Worm (Caenorhabditis elegans) whole organism, mixed stage, embryonic: ENCODE results near the gene ZK1240.9.

ENCODE experiments used
- bed-3 ChIP-seq: fragments of 200-800 bp; sonication (Bioruptor generic); optimal IDR thresholded peaks from 3 replicates; lab custom pipeline; 2018; ENCODE audit warnings: mild to moderate bottlenecking, missing genetic modification characterization, moderate library complexity, missing compliant biosample characterization
- blmp-1 ChIP-seq: fragments of 150-350 bp; optimal IDR thresholded peaks from 2 replicates; lab custom pipeline; 2014; ENCODE audit warnings: missing biosample characterization, missing genetic modification characterization
- elt-3 ChIP-seq: fragments of 150-350 bp; optimal IDR thresholded peaks from 2 replicates; lab custom pipeline; 2014; ENCODE audit warnings: missing biosample characterization, missing genetic modification characterization
- ham-2 ChIP-seq: fragments of 200-800 bp; sonication (Bioruptor generic); optimal IDR thresholded peaks from 2 replicates; lab custom pipeline; 2018; ENCODE audit warnings: mild to moderate bottlenecking, missing genetic modification characterization, missing compliant biosample characterization
- mab-5 ChIP-seq: fragments of 150-350 bp; optimal IDR thresholded peaks from 2 replicates; lab custom pipeline; 2014; ENCODE audit warnings: missing biosample characterization, missing genetic modification characterization
- mep-1 ChIP-seq: fragments of 150-350 bp; optimal IDR thresholded peaks from 2 replicates; lab custom pipeline; 2017; ENCODE audit warnings: missing biosample characterization, missing genetic modification reagents, missing genetic modification characterization, inconsistent platforms
- nhr-12 ChIP-seq: fragments of 150-350 bp; optimal IDR thresholded peaks from 2 replicates; lab custom pipeline; 2014; ENCODE audit warnings: missing biosample characterization, missing genetic modification characterization
- nhr-2 ChIP-seq: fragments of 150-350 bp; optimal IDR thresholded peaks from 2 replicates; lab custom pipeline; 2014; ENCODE audit warnings: missing biosample characterization, missing genetic modification characterization
- nhr-28 ChIP-seq: fragments of 150-350 bp; optimal IDR thresholded peaks from 2 replicates; lab custom pipeline; 2014; ENCODE audit warnings: missing biosample characterization, missing genetic modification characterization
- nhr-76 ChIP-seq: sonication (generic microtip); optimal IDR thresholded peaks from 2 replicates; lab custom pipeline; 2017; ENCODE audit warnings: missing biosample characterization, missing genetic modification characterization
- pha-4 ChIP-seq: fragments of 150-350 bp; optimal IDR thresholded peaks from 2 replicates; lab custom pipeline; 2018; ENCODE audit warnings: missing biosample characterization, missing genetic modification reagents, missing genetic modification characterization
- snpc-4 ChIP-seq: fragments of 150-350 bp; optimal IDR thresholded peaks from 2 replicates; lab custom pipeline; 2014; ENCODE audit warnings: missing biosample characterization, missing genetic modification characterization
- tbx-8 ChIP-seq: fragments of 200-800 bp; sonication (Bioruptor generic); optimal IDR thresholded peaks from 2 replicates; lab custom pipeline; 2018; ENCODE audit warnings: mild to moderate bottlenecking, missing genetic modification characterization, moderate library complexity, missing compliant biosample characterization
- ztf-11 ChIP-seq: fragments of 150-350 bp; optimal IDR thresholded peaks from 2 replicates; lab custom pipeline; 2014; ENCODE audit warnings: missing biosample characterization, missing genetic modification characterization

DNA sequence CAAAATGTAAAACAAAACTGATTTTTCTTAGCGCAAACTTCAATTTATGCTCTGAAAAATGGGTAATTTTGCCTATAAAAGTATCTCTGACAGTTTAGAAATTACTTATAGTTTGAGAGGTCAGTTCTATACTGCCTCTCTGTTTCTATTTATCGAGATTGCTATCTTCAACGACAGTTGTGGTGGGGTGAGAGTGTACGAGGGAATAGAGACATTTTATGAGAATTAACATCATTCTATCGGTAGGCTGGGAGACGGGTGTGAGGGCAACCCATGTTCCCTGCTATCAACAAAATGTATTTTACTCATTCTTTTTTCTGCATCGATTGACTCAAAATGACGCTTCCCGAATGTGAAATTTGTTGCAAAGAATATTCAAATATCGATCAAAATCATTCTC, 2.1 kb downstream of the ZK1240.9 start, which contains the start of gene ZK1240.3:
- TF ChIP-seq nhr-28 (tag; lab: Kevin White, UChicago) (no peak), bed-3 (GFP tag; lab: Kevin White, UChicago) (no peak), nhr-76 (tag; lab: Kevin White, UChicago) (no peak), mab-5 (no peak), mep-1 (no peak), tbx-8 (no peak), pha-4 (no peak), snpc-4 (tag; lab: Kevin White, UChicago) (no peak), elt-3 (no peak), ztf-11 (tag; lab: Kevin White, UChicago) (no peak), nhr-2 (tag; lab: Kevin White, UChicago) (no peak), blmp-1 (tag; lab: Kevin White, UChicago) (no peak), nhr-12 (no peak), ham-2 (GFP tag; lab: Kevin White, UChicago) (no peak)
